Fruit fly (Drosophila melanogaster) whole organism: Measurements from ENCODE around the gene CG14301.

ENCODE experiments used
- CG8478 ChIP-seq: fragments of >200 bp; optimal IDR thresholded peaks from 2 replicates; lab custom pipeline; 2018; ENCODE audit warnings: inconsistent platforms
- pan ChIP-seq: fragments of >200 bp; optimal IDR thresholded peaks from 2 replicates; lab custom pipeline; 2017
- psq ChIP-seq: fragments of >200 bp; optimal IDR thresholded peaks from 2 replicates; lab custom pipeline; 2017
- usp ChIP-seq: fragments of >200 bp; optimal IDR thresholded peaks from 2 replicates; lab custom pipeline; 2017; ENCODE audit warnings: missing biosample characterization, missing genetic modification characterization, mixed read lengths

dm6 chr3R:18643646-18644045 is 2.4 kb upstream of the CG14301 start:
- TF ChIP-seq usp (GFP tag; lab: Kevin White, UChicago) (no peak), psq (lab: Kevin White, UChicago) (no peak), CG8478 (lab: Kevin White, UChicago) (no peak), pan (lab: Kevin White, UChicago) (no peak)
